Worm (Caenorhabditis elegans): ENCODE results near the gene W02B12.16.

DNA sequence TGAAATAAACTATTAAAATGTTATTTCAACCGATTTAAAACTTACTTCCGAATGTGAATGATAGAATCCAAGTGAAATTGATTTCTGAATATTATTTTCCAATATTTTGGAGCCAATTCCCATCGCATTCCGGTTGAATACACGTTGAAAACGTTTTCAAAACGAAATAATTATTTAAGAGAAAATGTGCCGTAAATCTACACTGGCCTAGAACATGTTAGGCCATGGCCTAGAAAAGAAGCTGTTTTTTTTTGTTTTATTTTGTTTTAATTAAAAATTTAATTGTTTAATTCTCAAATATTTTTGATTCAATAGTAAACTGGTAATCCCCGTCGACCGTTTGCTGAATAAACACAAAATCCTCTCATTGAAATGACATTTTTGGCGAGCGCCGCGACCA, 12.4 kb downstream of the W02B12.16 start:
- no peak for TF ChIP-seq flt-1 (GFP tag; IDR thresholded peaks at IDR 0.05)
- TF ChIP-seq ztf-29 (GFP tag; IDR thresholded peaks at IDR 0.05) = no peak
- TF ChIP-seq tab-1 (GFP tag; IDR thresholded peaks at IDR 0.05) = no peak
- no peak for TF ChIP-seq ref-1 (GFP tag; conservative IDR thresholded peaks at IDR 0.05)
- TF ChIP-seq ztf-23 (GFP tag; IDR thresholded peaks at IDR 0.05) = no peak
